Worm (Caenorhabditis elegans): ENCODE data around the gene F53F4.7.

ce11 chrV:13613870-13614269, at the start of gene F53F4.7:
- TF ChIP-seq drap-1 (GFP tag; optimal IDR thresholded peaks at IDR 0.05) (no peak), nhr-12 (tag; optimal IDR thresholded peaks at IDR 0.05) (no peak), ces-1 (GFP tag; optimal IDR thresholded peaks at IDR 0.05) (no peak), mep-1 (tag; optimal IDR thresholded peaks at IDR 0.05) (no peak), sptf-1 (tag; optimal IDR thresholded peaks at IDR 0.05) (no peak), ceh-39 (tag; optimal IDR thresholded peaks at IDR 0.05) (no peak), pha-4 (tag; optimal IDR thresholded peaks at IDR 0.05) (no peak), lsy-2 (tag; optimal IDR thresholded peaks at IDR 0.05) (no peak), blmp-1 (tag; optimal IDR thresholded peaks at IDR 0.05) (no peak)

All from whole organism, mixed stage, embryonic.